Fruit fly (Drosophila melanogaster) whole organism, embryonic: Measurements from ENCODE around the gene CG18428.

Experiments used
- CG11398 ChIP-seq: fragments of 200-800 bp; sonication (Bioruptor generic); optimal IDR thresholded peaks from 2 replicates; lab custom pipeline; 2016; ENCODE audit warnings: missing biosample characterization, missing genetic modification characterization
- CG3847 ChIP-seq: fragments of 200-800 bp; sonication (Bioruptor generic); IDR thresholded peaks from 2 replicates; pipeline ENCODE4 v1.3.6; 2022; ENCODE audit warnings: missing biosample characterization, missing genetic modification characterization
- CG9609 ChIP-seq: fragments of 200-800 bp; sonication (Bioruptor generic); optimal IDR thresholded peaks from 3 replicates; lab custom pipeline; 2016; ENCODE audit warnings: missing biosample characterization, missing genetic modification characterization
- CkIIα-i1 ChIP-seq: fragments of 200-800 bp; sonication (Bioruptor generic); IDR thresholded peaks from 2 replicates; pipeline ENCODE4 v1.3.6; 2022; ENCODE audit warnings: missing biosample characterization, missing genetic modification characterization
- Hmr ChIP-seq: fragments of 200-800 bp; sonication (Bioruptor generic); optimal IDR thresholded peaks from 3 replicates; lab custom pipeline; 2017; ENCODE audit warnings: mild to moderate bottlenecking, missing biosample characterization, missing genetic modification reagents, missing genetic modification characterization
- ash1 ChIP-seq: fragments of 200-800 bp; sonication (Bioruptor generic); optimal IDR thresholded peaks from 2 replicates; lab custom pipeline; 2018; ENCODE audit warnings: missing biosample characterization, mild to moderate bottlenecking, missing genetic modification characterization
- bab2 ChIP-seq: fragments of 200-800 bp; sonication (Bioruptor generic); optimal IDR thresholded peaks from 2 replicates; lab custom pipeline; 2016; ENCODE audit warnings: missing biosample characterization, missing genetic modification characterization
- dmrt99B ChIP-seq: fragments of 200-800 bp; sonication (Bioruptor generic); optimal IDR thresholded peaks from 2 replicates; lab custom pipeline; 2018; ENCODE audit warnings: missing biosample characterization, mild to moderate bottlenecking, missing genetic modification characterization, moderate library complexity
- ftz-f1 ChIP-seq: fragments of 200-800 bp; sonication (Bioruptor generic); optimal IDR thresholded peaks from 2 replicates; lab custom pipeline; 2016; ENCODE audit warnings: missing biosample characterization, missing genetic modification characterization
- knrl ChIP-seq: fragments of 200-800 bp; sonication (Bioruptor generic); IDR thresholded peaks from 3 replicates; pipeline ENCODE4 v1.3.6; 2022; ENCODE audit warnings: missing biosample characterization, missing genetic modification characterization; ENCODE audit not compliant: partially characterized antibody
- stwl ChIP-seq: fragments of 200-800 bp; sonication (Bioruptor generic); optimal IDR thresholded peaks from 3 replicates; lab custom pipeline; 2018; ENCODE audit warnings: missing biosample characterization, mild to moderate bottlenecking, missing genetic modification characterization, moderate library complexity
- sug ChIP-seq: fragments of 200-800 bp; optimal IDR thresholded peaks from 2 replicates; lab custom pipeline; 2019; ENCODE audit warnings: missing biosample characterization, mild to moderate bottlenecking, missing genetic modification characterization, moderate library complexity
- usp ChIP-seq: fragments of >200 bp; optimal IDR thresholded peaks from 2 replicates; lab custom pipeline; 2017; ENCODE audit warnings: missing biosample characterization, missing genetic modification characterization

dm6 chr3R:24092590-24093151, 16.5 kb upstream of the CG18428 start:
- TF ChIP-seq ash1 (GFP tag; lab: Kevin White, UChicago) (no peak), usp (no peak), dmrt99B (tag; lab: Kevin White, UChicago) (no peak), CG9609 (GFP tag; lab: Kevin White, UChicago) (no peak), bab2 (GFP tag; lab: Kevin White, UChicago) (no peak), knrl (GFP tag; lab: Robert Waterston, UW) (no peak), Hmr (GFP tag; lab: Kevin White, UChicago) (no peak), ftz-f1 (GFP tag; lab: Kevin White, UChicago) (no peak), sug (tag; lab: Kevin White, UChicago) (no peak), CG3847 (GFP tag; lab: Robert Waterston, UW) (no peak), CkIIα-i1 (GFP tag; lab: Robert Waterston, UW) (no peak), stwl (tag; lab: Kevin White, UChicago) (no peak), CG11398 (GFP tag; lab: Kevin White, UChicago) (no peak)
